Worm (Caenorhabditis elegans) whole organism, L1 larva: Measurements from ENCODE around the gene fbxc-34.

Experiments used
- F16B12.6 ChIP-seq: fragments of 150-350 bp; optimal IDR thresholded peaks from 2 replicates; lab custom pipeline; 2014; ENCODE audit warnings: missing biosample characterization, missing genetic modification characterization
- ceh-90 ChIP-seq: sonication (generic microtip); optimal IDR thresholded peaks from 2 replicates; lab custom pipeline; 2016; ENCODE audit warnings: missing genetic modification characterization, missing compliant biosample characterization
- ces-1 ChIP-seq: fragments of 150-350 bp; optimal IDR thresholded peaks from 2 replicates; lab custom pipeline; 2014; ENCODE audit warnings: missing biosample characterization, missing genetic modification reagents, missing genetic modification characterization
- efl-1 ChIP-seq, 4 experiments: fragments of 150-350 bp; optimal IDR thresholded peaks in 3 of 4; peaks in 1 of 4; 1 replicate in 1 of 4; 2 replicates in 3 of 4; lab custom pipeline; 2014; ENCODE audit warnings: missing biosample characterization in 2 of 4, missing genetic modification characterization in 2 of 4, missing genetic modification reagents in 2 of 4
- efl-3 ChIP-seq: fragments of 200-800 bp; sonication (Bioruptor generic); optimal IDR thresholded peaks from 2 replicates; lab custom pipeline; 2018; ENCODE audit warnings: mild to moderate bottlenecking, missing genetic modification characterization, missing compliant biosample characterization
- elt-2 ChIP-seq: sonication (generic microtip); optimal IDR thresholded peaks from 2 replicates; lab custom pipeline; 2016; ENCODE audit warnings: missing genetic modification characterization, mild to moderate bottlenecking, inconsistent platforms, missing compliant biosample characterization, missing genetic modification reagents
- elt-3 ChIP-seq, 6 experiments: fragments of 150-350 bp in 1 of 6; sonication (generic microtip); optimal IDR thresholded peaks; 2 replicates each; lab custom pipeline; 2017 to 2018; ENCODE audit warnings: missing biosample characterization in 6 of 6, missing genetic modification characterization in 6 of 6, inconsistent platforms in 1 of 6
- ets-5 ChIP-seq: fragments of 200-800 bp; sonication (Bioruptor generic); IDR thresholded peaks from 2 replicates; pipeline ENCODE4 v1.3.6; 2022; ENCODE audit warnings: missing genetic modification characterization, missing compliant biosample characterization
- hpl-2 ChIP-seq: fragments of 150-350 bp; optimal IDR thresholded peaks from 2 replicates; lab custom pipeline; 2014; ENCODE audit warnings: missing biosample characterization, missing genetic modification reagents, missing genetic modification characterization
- isw-1 ChIP-seq: fragments of 200-800 bp; sonication (Bioruptor generic); IDR thresholded peaks from 2 replicates; pipeline ENCODE4 v1.3.6; 2022; ENCODE audit warnings: missing genetic modification characterization, missing compliant biosample characterization
- jun-1 ChIP-seq: fragments of 150-350 bp; optimal IDR thresholded peaks from 2 replicates; lab custom pipeline; 2014; ENCODE audit warnings: missing biosample characterization, missing genetic modification reagents, missing genetic modification characterization
- lin-13 ChIP-seq: fragments of 150-350 bp; optimal IDR thresholded peaks from 2 replicates; lab custom pipeline; 2014; ENCODE audit warnings: missing biosample characterization, missing genetic modification reagents, missing genetic modification characterization
- lin-14 ChIP-seq: fragments of 200-800 bp; sonication (Bioruptor generic); optimal IDR thresholded peaks from 2 replicates; lab custom pipeline; 2018; ENCODE audit warnings: mild to moderate bottlenecking, missing genetic modification characterization, moderate library complexity, missing compliant biosample characterization
- lin-35 ChIP-seq, 2 experiments: fragments of 150-350 bp; optimal IDR thresholded peaks; 2 replicates each; lab custom pipeline; 2014; ENCODE audit warnings: missing biosample characterization in 2 of 2, missing genetic modification characterization in 2 of 2, missing genetic modification reagents in 2 of 2
- mab-9 ChIP-seq: fragments of 200-800 bp; sonication (Bioruptor generic); IDR thresholded peaks from 2 replicates; pipeline ENCODE4 v1.3.6; 2022; ENCODE audit warnings: missing genetic modification reagents, missing genetic modification characterization, missing compliant biosample characterization
- mdl-1 ChIP-seq, 2 experiments: fragments of 150-350 bp; optimal IDR thresholded peaks; 2 replicates each; lab custom pipeline; 2014 to 2017; ENCODE audit warnings: missing biosample characterization in 2 of 2, missing genetic modification characterization in 2 of 2, inconsistent platforms in 1 of 2
- nhr-20 ChIP-seq: sonication (generic microtip); optimal IDR thresholded peaks from 2 replicates; lab custom pipeline; 2016; ENCODE audit warnings: mild to moderate bottlenecking, missing genetic modification characterization, missing compliant biosample characterization
- nhr-76 ChIP-seq: sonication (generic microtip); optimal IDR thresholded peaks from 2 replicates; lab custom pipeline; 2017; ENCODE audit warnings: missing biosample characterization, missing genetic modification characterization
- snpc-4 ChIP-seq: fragments of 150-350 bp; optimal IDR thresholded peaks from 2 replicates; lab custom pipeline; 2014; ENCODE audit warnings: missing biosample characterization, missing genetic modification characterization
- tbx-2 ChIP-seq: sonication (generic microtip); optimal IDR thresholded peaks from 2 replicates; lab custom pipeline; 2016; ENCODE audit warnings: missing genetic modification characterization, missing compliant biosample characterization
- tlp-1 ChIP-seq: fragments of 150-350 bp; optimal IDR thresholded peaks from 2 replicates; lab custom pipeline; 2014; ENCODE audit warnings: missing biosample characterization, missing genetic modification characterization
- unc-130 ChIP-seq: fragments of 150-350 bp; optimal IDR thresholded peaks from 2 replicates; lab custom pipeline; 2017; ENCODE audit warnings: missing biosample characterization, missing genetic modification characterization, inconsistent platforms
- unc-62 ChIP-seq: fragments of 150-350 bp; optimal IDR thresholded peaks from 2 replicates; lab custom pipeline; 2014; ENCODE audit warnings: missing biosample characterization, missing genetic modification reagents, missing genetic modification characterization
- xbp-1 ChIP-seq: sonication (generic microtip); optimal IDR thresholded peaks from 2 replicates; lab custom pipeline; 2016; ENCODE audit warnings: missing genetic modification characterization, missing compliant biosample characterization
- zag-1 ChIP-seq: fragments of 150-350 bp; optimal IDR thresholded peaks from 2 replicates; lab custom pipeline; 2014; ENCODE audit warnings: missing biosample characterization, missing genetic modification characterization
- zip-4 ChIP-seq: fragments of 200-800 bp; sonication (Bioruptor generic); optimal IDR thresholded peaks from 2 replicates; lab custom pipeline; 2018; ENCODE audit warnings: mild to moderate bottlenecking, missing genetic modification characterization, moderate library complexity, missing compliant biosample characterization
- ztf-11 ChIP-seq, 2 experiments: sonication (generic microtip); optimal IDR thresholded peaks; 2 replicates each; lab custom pipeline; 2016 to 2017; ENCODE audit warnings: missing genetic modification characterization in 2 of 2, missing biosample characterization in 1 of 2, missing compliant biosample characterization in 1 of 2
- ztf-4 ChIP-seq: fragments of 150-350 bp; optimal IDR thresholded peaks from 2 replicates; lab custom pipeline; 2014; ENCODE audit warnings: missing biosample characterization, missing genetic modification characterization

Gene fbxc-34

ce11 chrII:920326-920725, 10.6 kb upstream of the fbxc-34 start:
- TF ChIP-seq efl-1 (optimal IDR thresholded peaks at IDR 0.05; lab: Kevin White, UChicago) (no peak), efl-1 (GFP tag; optimal IDR thresholded peaks at IDR 0.05 in 1 of 2; lab: Kevin White, UChicago) (peak in 1 of 2 experiments; percentile 52), lin-14 (GFP tag; lab: Kevin White, UChicago) (no peak), ets-5 (GFP tag; lab: Robert Waterston, UW) (no peak), unc-130 (tag; lab: Kevin White, UChicago) (no peak), hpl-2 (GFP tag; lab: Kevin White, UChicago) (no peak), nhr-20 (tag; lab: Kevin White, UChicago) (no peak), elt-2 (tag; lab: Kevin White, UChicago) (peak; percentile 64)

- TF ChIP-seq snpc-4 (no peak), lin-13 (GFP tag; lab: Kevin White, UChicago) (no peak), hpl-2 (GFP tag; lab: Kevin White, UChicago) (no peak), jun-1 (tag; lab: Kevin White, UChicago) (peak; percentile 13), efl-3 (GFP tag; lab: Kevin White, UChicago) (no peak), ztf-4 (no peak), F16B12.6 (tag; lab: Kevin White, UChicago) (no peak), elt-2 (tag; lab: Kevin White, UChicago) (peak; percentile 94), ceh-90 (tag; lab: Kevin White, UChicago) (no peak), ztf-11 (tag; optimal IDR thresholded peaks at IDR 0.05; lab: Kevin White, UChicago) (no peak), mab-9 (GFP tag; lab: Robert Waterston, UW) (no peak), lin-14 (GFP tag; lab: Kevin White, UChicago) (no peak), nhr-20 (tag; lab: Kevin White, UChicago) (no peak)
Measured at ce11 chrII:922778-923177, 8.2 kb upstream of the fbxc-34 start.

- TF ChIP-seq elt-3 (tag; optimal IDR thresholded peaks at IDR 0.05; lab: Kevin White, UChicago) (no peak), nhr-76 (tag; lab: Kevin White, UChicago) (no peak), efl-1 (optimal IDR thresholded peaks at IDR 0.05; lab: Kevin White, UChicago) (no peak), efl-1 (GFP tag; optimal IDR thresholded peaks at IDR 0.05 in 1 of 2; lab: Kevin White, UChicago) (peak in 1 of 2 experiments; percentile 17)
Measured at ce11 chrII:923521-923920, 7.5 kb upstream of the fbxc-34 start, which contains the start of gene fbxc-28. fbxc-28 (plus strand) TSS chrII:923821.

- TF ChIP-seq efl-1 (optimal IDR thresholded peaks at IDR 0.05; lab: Kevin White, UChicago) (no peak), efl-1 (GFP tag; optimal IDR thresholded peaks at IDR 0.05 in 1 of 2; lab: Kevin White, UChicago) (peak in 1 of 2 experiments; percentile 15), elt-3 (tag; optimal IDR thresholded peaks at IDR 0.05; lab: Kevin White, UChicago) (no peak), tbx-2 (tag; lab: Kevin White, UChicago) (no peak), mdl-1 (tag; optimal IDR thresholded peaks at IDR 0.05; lab: Kevin White, UChicago) (no peak), unc-62 (GFP tag; lab: Kevin White, UChicago) (no peak), isw-1 (GFP tag; lab: Robert Waterston, UW) (no peak), zip-4 (GFP tag; lab: Kevin White, UChicago) (no peak)
- TF ChIP-seq, all 84 proteins: peak for 1
Measured at ce11 chrII:927331-927730, 3.6 kb upstream of the fbxc-34 start, which contains the start of gene R07C3.13. R07C3.13 (minus strand) TSS chrII:927431.

ce11 chrII:932718-933117, 1.7 kb downstream of the fbxc-34 start, which contains the start of gene acs-15:
acs-15 (plus strand) TSS chrII:933018.
- no peak for TF ChIP-seq efl-1 (optimal IDR thresholded peaks at IDR 0.05; lab: Kevin White, UChicago)
- peak in 1 of 2 experiments; percentile 6 for TF ChIP-seq efl-1 (GFP tag; optimal IDR thresholded peaks at IDR 0.05 in 1 of 2; lab: Kevin White, UChicago)
- TF ChIP-seq mdl-1 (tag; optimal IDR thresholded peaks at IDR 0.05; lab: Kevin White, UChicago) = no peak
- TF ChIP-seq, all 84 proteins: peak for 1

ce11 chrII:937265-937664, 6.3 kb downstream of the fbxc-34 start:
- TF ChIP-seq ces-1 (GFP tag; lab: Kevin White, UChicago) = no peak
- no peak for TF ChIP-seq isw-1 (GFP tag; lab: Robert Waterston, UW)
- no peak for TF ChIP-seq ztf-11 (tag; optimal IDR thresholded peaks at IDR 0.05; lab: Kevin White, UChicago)

- no peak for TF ChIP-seq lin-35 (GFP tag; optimal IDR thresholded peaks at IDR 0.05; lab: Kevin White, UChicago)
- no peak for TF ChIP-seq xbp-1 (tag; lab: Kevin White, UChicago)
- no peak for TF ChIP-seq tlp-1
- TF ChIP-seq zag-1 (tag; lab: Kevin White, UChicago) = no peak
Measured at ce11 chrII:938549-938948, 7.6 kb downstream of the fbxc-34 start, which contains the start of gene R07C3.3. R07C3.3 (plus strand) TSS chrII:938849.
